Fruit fly (Drosophila melanogaster): ENCODE measurements around the gene rdgC.

Gene rdgC

DNA sequence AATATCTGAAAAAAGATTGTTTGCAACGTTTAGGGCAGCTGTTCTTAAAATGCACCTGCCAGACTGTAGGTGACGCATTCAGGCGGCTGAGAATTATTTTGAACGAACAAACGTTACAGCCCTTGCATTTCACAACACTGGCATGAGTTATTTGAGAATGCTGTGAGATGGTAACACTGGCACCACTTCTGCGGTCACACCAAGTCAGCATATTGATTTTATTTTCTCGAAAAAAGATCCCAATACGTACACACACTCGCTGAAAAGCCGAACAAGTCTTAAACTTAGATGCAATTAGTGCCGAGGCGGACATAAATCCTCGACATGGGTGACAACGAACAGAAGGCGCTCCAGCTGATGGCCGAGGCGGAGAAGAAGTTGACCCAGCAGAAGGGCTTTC, 65.6 kb downstream of the rdgC start, which contains the start of gene alphaSnap (continued):
- TF ChIP-seq twi (tag; optimal IDR thresholded peaks at IDR 0.05) (peak; percentile 19), BtbVII (GFP tag; optimal IDR thresholded peaks at IDR 0.05) (no peak), Asciz (GFP tag; optimal IDR thresholded peaks at IDR 0.05) (no peak), Doc3 (GFP tag; IDR thresholded peaks at IDR 0.05; ENCODE audit: partially characterized antibody) (0 out of 3 replicates have a peak, but pooled peaks have one; percentile 31), CG2202 (tag; optimal IDR thresholded peaks at IDR 0.05) (no peak), GATAe (GFP tag; conservative IDR thresholded peaks at IDR 0.05) (no peak), Mad (GFP tag; optimal IDR thresholded peaks at IDR 0.05) (no peak), CG8290 (GFP tag; optimal IDR thresholded peaks at IDR 0.05) (no peak), CG8290 (tag; optimal IDR thresholded peaks at IDR 0.05) (peak in 1 of 2 experiments; percentile 73), CG12236 (GFP tag; optimal IDR thresholded peaks at IDR 0.05) (peak; percentile 9), fu2 (GFP tag; optimal IDR thresholded peaks at IDR 0.05) (peak; percentile 34), CG4328 (GFP tag; optimal IDR thresholded peaks at IDR 0.05) (no peak), mld (GFP tag; IDR thresholded peaks at IDR 0.05; ENCODE audit: partially characterized antibody) (no peak), CG11398 (GFP tag; optimal IDR thresholded peaks at IDR 0.05) (no peak), nerfin-1 (tag; optimal IDR thresholded peaks at IDR 0.05) (peak; percentile 25), CG7839 (tag; optimal IDR thresholded peaks at IDR 0.05) (no peak), Deaf1 (tag; optimal IDR thresholded peaks at IDR 0.05) (no peak), sob (GFP tag; IDR thresholded peaks at IDR 0.05) (peak; percentile 8; the same call in 1 of the 2 replicates), ssp (GFP tag; IDR thresholded peaks at IDR 0.05) (no peak), Drgx (GFP tag; IDR thresholded peaks at IDR 0.05) (no peak), crc (GFP tag; optimal IDR thresholded peaks at IDR 0.05) (no peak), trh (GFP tag; optimal IDR thresholded peaks at IDR 0.05) (no peak), CG13287 (GFP tag; IDR thresholded peaks at IDR 0.05; ENCODE audit: partially characterized antibody) (peak; percentile 37; the same call in 1 of the 2 replicates), Neu2 (GFP tag; optimal IDR thresholded peaks at IDR 0.05; ENCODE audit: borderline replicate concordance) (no peak), Mes4 (GFP tag; optimal IDR thresholded peaks at IDR 0.05) (no peak), pfk (GFP tag; optimal IDR thresholded peaks at IDR 0.05) (no peak), CG13123 (GFP tag; optimal IDR thresholded peaks at IDR 0.05) (no peak), seq (GFP tag; IDR thresholded peaks at IDR 0.05) (peak; percentile 45; the same call in 1 of the 2 replicates), CG10267 (tag; optimal IDR thresholded peaks at IDR 0.05) (peak; percentile 98), her (GFP tag; optimal IDR thresholded peaks at IDR 0.05) (peak; percentile 20), CG9817 (tag; optimal IDR thresholded peaks at IDR 0.05) (no peak), gro (GFP tag; optimal IDR thresholded peaks at IDR 0.05) (peak; percentile 31), ato (GFP tag; IDR thresholded peaks at IDR 0.05; ENCODE audit: partially characterized antibody) (no peak), dm (GFP tag; optimal IDR thresholded peaks at IDR 0.05) (no peak), CG42726 (GFP tag; IDR thresholded peaks at IDR 0.05; ENCODE audit: partially characterized antibody) (peak; percentile 36; the same call in 1 of the 2 replicates), CG4820 (GFP tag; optimal IDR thresholded peaks at IDR 0.05) (no peak), CG2120 (GFP tag; optimal IDR thresholded peaks at IDR 0.05) (peak; percentile 50), Usf (GFP tag; optimal IDR thresholded peaks at IDR 0.05) (no peak), CG12299 (tag; optimal IDR thresholded peaks at IDR 0.05) (no peak), Oli (tag; optimal IDR thresholded peaks at IDR 0.05) (no peak), gsb (GFP tag; IDR thresholded peaks at IDR 0.05) (no peak), Bgb (GFP tag; IDR thresholded peaks at IDR 0.05; ENCODE audit: partially characterized antibody) (peak; percentile 45; the same call in 1 of the 2 replicates), Vsx1 (GFP tag; optimal IDR thresholded peaks at IDR 0.05) (no peak), lab (GFP tag; optimal IDR thresholded peaks at IDR 0.05) (no peak), crp (GFP tag; optimal IDR thresholded peaks at IDR 0.05) (peak in 1 of 2 experiments; percentile 47), gce (GFP tag; IDR thresholded peaks at IDR 0.05) (no peak), sens (GFP tag) (no peak), CG3838 (GFP tag; optimal IDR thresholded peaks at IDR 0.05) (no peak), corto (GFP tag; optimal IDR thresholded peaks at IDR 0.05) (no peak), Adf1 (GFP tag; IDR thresholded peaks at IDR 0.05) (0 out of 2 replicates have a peak, but pooled peaks have one; percentile 6), Mrtf (GFP tag; IDR thresholded peaks at IDR 0.05) (no peak)

Data from whole organism, embryonic.